Fruit fly (Drosophila melanogaster) Kc167 (cell line): Measurements from ENCODE around the gene CG18132.

Source experiments
- psq ChIP-seq: fragments of >200 bp; optimal IDR thresholded peaks from 2 replicates; lab custom pipeline; 2017; ENCODE audit warnings: missing external identifiers
- ttk ChIP-seq: sonication (Bioruptor generic); optimal IDR thresholded peaks from 2 replicates; lab custom pipeline; 2017; ENCODE audit warnings: missing external identifiers

- TF ChIP-seq psq (lab: Kevin White, UChicago): no peak
- TF ChIP-seq ttk (lab: Kevin White, UChicago): no peak
Observed at dm6 chr2L:1470009-1470408, 47.3 kb downstream of the CG18132 start.
